Worm (Caenorhabditis elegans): ENCODE results near the gene C18D4.3.

Gene C18D4.3

DNA sequence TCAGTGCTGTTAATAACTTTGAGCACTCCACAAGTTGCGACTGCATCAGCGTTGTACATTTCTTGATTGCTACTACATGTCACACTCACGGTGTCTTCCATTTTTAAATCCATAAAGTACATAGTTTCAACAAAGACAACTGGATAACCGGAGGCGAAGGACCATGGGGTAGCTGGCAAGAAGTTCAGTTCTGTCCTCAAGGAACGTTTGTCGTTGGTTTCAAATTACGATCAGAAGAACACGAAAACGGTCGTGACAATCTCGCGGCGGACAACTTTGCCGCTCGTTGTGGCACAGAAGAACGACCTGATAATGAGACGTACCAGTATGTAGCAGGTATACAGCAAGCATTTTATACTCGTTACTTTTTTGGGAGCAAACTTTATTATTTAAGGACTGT lies at the start of gene C18D4.3:
Gene C18D4.3 (minus strand): TSS at position 101 of the 400 bp plus-strand sequence.
- no peak for TF ChIP-seq unc-62 (GFP tag; optimal IDR thresholded peaks at IDR 0.05)

DNA sequence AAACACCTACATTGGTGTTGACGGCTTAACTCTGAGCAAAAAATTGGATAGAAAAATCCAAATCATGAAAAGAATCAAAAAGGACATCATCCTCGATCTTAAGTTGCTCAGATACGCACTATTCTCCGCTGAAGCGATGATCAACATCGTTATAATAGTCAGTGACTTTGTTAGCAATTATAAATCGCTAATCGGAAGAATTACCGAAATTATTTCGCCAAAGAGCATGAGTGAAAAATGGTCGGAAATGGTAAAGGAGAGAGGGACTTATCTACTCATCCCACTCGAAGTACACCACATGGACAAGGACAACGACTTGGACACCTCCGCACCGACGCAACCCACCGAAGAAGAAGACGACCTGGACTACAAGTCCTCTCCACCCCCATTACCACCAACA lies 47.4 kb upstream of the C18D4.3 start:
- TF ChIP-seq unc-62 (GFP tag; optimal IDR thresholded peaks at IDR 0.05): no peak

ce11 chrV:17566850-17567249 lies 34.3 kb upstream of the C18D4.3 start, which contains the start of gene C38D9.2:
Gene C38D9.2, plus strand, starts transcription at chrV:17567150.
- TF ChIP-seq unc-62 (GFP tag; optimal IDR thresholded peaks at IDR 0.05): no peak

ce11 chrV:17565903-17566302 lies 33.3 kb upstream of the C18D4.3 start, which contains the start of gene fbxa-171:
Gene fbxa-171, minus strand, starts transcription at chrV:17566003.
- TF ChIP-seq unc-62 (GFP tag; optimal IDR thresholded peaks at IDR 0.05): no peak

DNA sequence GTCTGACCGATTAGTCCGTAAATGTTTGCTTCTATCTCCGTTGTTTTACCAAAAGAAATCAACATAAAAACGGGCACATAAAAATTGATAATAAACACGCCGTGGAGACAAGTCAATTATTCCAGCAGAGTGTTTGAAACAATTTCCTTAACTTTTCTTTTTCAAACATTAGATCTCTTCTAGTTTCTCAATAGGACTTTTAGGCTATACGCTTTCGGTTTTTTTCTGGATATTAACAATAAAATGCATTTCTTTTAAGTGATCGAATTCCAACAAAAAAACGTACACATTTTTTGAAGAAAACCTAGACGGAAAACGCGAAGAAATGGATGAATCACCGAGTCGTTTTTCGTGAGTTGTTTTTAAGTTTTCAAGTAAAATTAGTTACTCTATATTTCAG lies 26.4 kb upstream of the C18D4.3 start, which contains the start of gene fbxa-172:
Gene fbxa-172 (plus strand): TSS at position 301 of the 400 bp plus-strand sequence.
- TF ChIP-seq unc-62 (GFP tag; optimal IDR thresholded peaks at IDR 0.05): no peak

DNA sequence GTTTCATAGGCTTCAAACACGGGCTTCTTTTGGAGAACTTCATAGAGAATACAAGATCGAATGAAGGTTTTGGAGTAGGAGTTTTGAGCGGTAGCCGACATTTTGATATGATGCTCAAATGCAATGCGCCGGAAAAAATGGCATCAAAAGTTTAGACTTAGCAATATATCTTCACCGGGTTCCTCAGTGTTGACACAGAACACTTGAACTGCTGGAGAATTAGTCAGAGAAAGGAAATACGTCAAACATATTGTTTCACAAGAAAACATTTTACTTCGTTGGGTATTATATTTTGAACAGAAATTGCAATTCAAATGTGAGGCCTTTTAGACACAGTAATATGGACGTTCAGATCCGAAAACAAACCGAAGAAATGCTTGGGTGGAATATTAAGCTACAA lies 25.8 kb upstream of the C18D4.3 start, which contains the start of gene fbxa-174:
Gene fbxa-174 (minus strand): TSS at position 101 of the 400 bp plus-strand sequence.
- TF ChIP-seq unc-62 (GFP tag; optimal IDR thresholded peaks at IDR 0.05): no peak

- no peak for TF ChIP-seq unc-62 (GFP tag; optimal IDR thresholded peaks at IDR 0.05)
These were observed 20.2 kb upstream of the C18D4.3 start, which contains the start of gene C38D9.8 for ce11 chrV:17552759-17553158. Gene C38D9.8, minus strand, starts transcription at chrV:17552859.

ce11 chrV:17551396-17551795 lies 18.8 kb upstream of the C18D4.3 start:
- no peak for TF ChIP-seq unc-62 (GFP tag; optimal IDR thresholded peaks at IDR 0.05)

DNA sequence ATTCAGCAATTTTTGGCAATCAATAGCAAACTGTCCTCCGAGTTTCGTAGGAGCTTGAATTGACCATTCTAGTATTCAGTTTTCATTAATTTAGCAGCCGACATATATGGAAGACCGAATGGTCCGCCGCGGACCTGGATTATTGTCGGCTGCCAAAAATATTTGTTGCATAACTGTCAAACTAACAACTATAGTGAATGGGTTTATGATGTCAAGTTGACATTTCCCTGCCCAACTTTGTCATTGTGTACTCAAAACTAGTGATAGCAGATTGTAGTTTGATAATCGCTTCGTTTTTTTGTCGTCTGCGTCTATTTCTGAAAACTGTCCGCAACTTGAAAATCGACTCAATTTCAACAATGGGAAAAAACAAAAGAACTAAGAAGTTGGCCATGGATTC lies 16.8 kb upstream of the C18D4.3 start, which contains the start of gene fbxa-176:
Gene fbxa-176 (plus strand): TSS at position 314 of the 400 bp plus-strand sequence.
- no peak for TF ChIP-seq unc-62 (GFP tag; optimal IDR thresholded peaks at IDR 0.05)

DNA sequence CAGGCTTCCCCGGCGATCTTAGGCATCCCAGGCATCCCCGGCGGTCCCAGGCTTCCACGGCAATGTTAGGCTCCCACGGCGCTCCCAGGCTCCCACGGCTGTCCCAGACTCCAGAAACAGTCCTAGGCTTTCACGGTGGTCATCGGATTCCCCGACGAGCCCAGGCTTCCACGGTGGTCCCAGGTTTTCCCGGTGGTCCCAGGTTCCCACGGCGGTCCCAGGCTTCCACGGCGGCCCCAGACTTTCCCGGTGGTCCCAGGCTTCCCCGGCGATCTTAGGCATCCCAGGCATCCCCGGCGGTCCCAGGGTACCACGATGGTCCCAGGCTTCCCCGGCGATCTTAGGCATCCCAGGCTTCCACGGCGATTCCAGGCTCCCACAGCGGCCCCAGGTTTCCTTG lies 16.0 kb upstream of the C18D4.3 start:
- no peak for TF ChIP-seq unc-62 (GFP tag; optimal IDR thresholded peaks at IDR 0.05)

DNA sequence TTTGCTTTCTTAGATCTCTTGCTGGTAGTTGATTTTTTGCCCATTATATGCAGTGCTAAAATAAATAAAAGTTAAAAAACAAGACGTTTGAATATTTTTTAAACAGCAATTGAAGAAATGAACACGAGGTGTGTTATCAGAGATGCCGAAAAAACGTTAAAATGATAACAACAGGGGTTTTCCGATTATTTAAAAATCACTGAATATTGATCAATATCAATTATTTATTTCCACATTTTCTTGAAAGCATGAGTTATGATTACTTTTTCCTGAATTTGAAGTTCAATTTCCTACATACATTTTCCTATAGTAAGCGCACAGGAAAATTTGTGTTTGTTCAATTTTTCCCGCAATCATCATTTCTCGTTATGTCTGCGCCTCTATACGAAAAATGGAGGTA lies 14.3 kb upstream of the C18D4.3 start:
- no peak for TF ChIP-seq unc-62 (GFP tag; optimal IDR thresholded peaks at IDR 0.05)

- TF ChIP-seq unc-62 (GFP tag; optimal IDR thresholded peaks at IDR 0.05): no peak
These were observed 9.7 kb upstream of the C18D4.3 start for ce11 chrV:17542304-17542703.

DNA sequence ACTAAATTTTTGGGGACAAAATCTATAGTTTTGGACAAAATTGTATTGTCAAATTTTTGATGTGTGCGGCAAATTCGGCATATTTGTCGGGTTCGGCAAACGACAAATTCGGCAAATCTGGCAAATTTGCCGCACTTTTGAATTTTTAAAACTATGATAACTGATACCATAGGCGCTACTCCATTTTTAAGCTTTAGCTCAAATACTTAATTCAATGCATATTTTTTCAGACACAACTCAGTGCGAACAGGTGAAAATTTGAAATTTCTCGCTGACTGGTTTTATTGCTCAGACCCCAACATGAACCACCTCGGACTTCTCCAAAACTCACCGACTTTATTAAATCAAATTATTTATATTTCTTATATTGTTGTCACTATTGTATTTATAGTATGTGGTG lies 7.7 kb upstream of the C18D4.3 start, which contains the start of gene srz-25:
Gene srz-25 (plus strand): TSS at position 301 of the 400 bp plus-strand sequence.
- no peak for TF ChIP-seq unc-62 (GFP tag; optimal IDR thresholded peaks at IDR 0.05)

DNA sequence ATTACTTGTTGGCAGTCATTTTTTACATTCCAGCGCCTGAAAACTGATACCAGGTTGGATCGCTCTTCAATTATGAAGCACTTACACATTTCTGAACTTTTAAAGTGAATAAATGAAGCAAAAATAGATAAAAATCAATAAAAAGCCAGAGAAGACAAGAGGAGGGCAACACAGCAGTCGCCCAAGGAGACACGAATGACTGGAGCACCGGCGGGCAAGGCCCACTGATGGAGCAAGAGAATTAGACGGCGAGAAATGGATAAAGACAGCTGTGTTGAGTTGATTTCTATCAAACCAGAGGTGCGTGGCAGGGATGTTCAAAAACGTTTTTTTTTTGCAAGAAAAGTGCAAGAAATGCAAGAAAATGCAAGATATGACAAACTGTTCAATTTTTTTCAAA lies 6.7 kb upstream of the C18D4.3 start:
- no peak for TF ChIP-seq unc-62 (GFP tag; optimal IDR thresholded peaks at IDR 0.05)

DNA sequence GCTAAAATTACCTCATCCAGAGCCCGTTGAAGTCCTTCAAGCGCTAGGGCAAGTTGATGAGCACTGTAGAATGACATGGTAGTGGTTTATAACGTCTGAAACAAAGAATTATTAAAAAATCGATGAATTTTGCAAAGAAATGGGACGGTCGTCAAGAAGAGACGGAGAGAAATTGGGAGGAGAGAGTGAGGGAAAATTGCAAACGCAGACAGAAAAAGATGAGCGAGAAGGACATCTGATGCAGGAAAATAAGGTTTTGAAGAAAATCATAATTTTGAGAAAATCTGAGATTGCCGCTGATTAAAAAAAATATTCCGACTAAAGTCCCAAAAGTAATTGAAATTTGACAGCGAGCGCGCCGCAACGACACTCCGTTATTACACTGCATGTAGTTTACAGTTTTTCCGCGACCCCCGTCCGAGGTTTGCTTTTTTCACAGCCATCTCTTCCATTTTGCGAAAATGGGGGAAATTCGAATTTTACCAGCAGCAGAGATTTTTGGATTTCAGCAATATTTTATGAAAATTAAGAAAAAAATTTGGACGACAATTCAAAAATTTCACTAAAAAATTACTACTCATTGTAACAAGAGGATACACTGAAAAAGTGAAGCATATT lies 5.8 kb upstream of the C18D4.3 start, which contains the start of gene C18D4.6:
Gene C18D4.6 (minus strand): TSS at position 97 of the 618 bp plus-strand sequence.
- no peak for TF ChIP-seq unc-62 (GFP tag; optimal IDR thresholded peaks at IDR 0.05)

DNA sequence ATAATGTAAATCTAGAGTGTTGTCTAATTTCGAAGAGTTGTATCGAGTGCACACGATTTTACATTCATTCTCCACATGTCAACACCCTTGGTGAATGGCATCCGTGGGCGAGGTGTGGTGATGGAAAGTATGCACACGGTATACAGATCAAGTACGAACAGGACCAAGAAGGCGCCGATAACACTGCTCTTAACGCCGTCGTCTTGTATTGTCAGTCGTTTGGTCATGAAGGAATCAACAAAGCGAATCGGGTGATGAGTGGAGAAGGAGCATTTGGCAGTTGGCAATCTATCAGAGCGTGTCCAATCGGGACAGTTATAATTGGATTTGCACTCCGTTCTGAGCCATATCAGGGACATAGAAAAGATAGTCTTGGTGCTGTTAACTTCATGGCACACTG lies 614 bp upstream of the C18D4.3 start:
- no peak for TF ChIP-seq unc-62 (GFP tag; optimal IDR thresholded peaks at IDR 0.05)

- TF ChIP-seq unc-62 (GFP tag; optimal IDR thresholded peaks at IDR 0.05): no peak
These were observed 1.2 kb downstream of the C18D4.3 start, which contains the start of gene C18D4.4 for ce11 chrV:17531410-17531809. Gene C18D4.4, minus strand, starts transcription at chrV:17531510.

All from whole organism, dauer.